Fruit fly (Drosophila melanogaster) S2 (cell line): ENCODE measurements around the gene D19B.

Source experiments
- CG8478 ChIP-seq: fragments of >200 bp; optimal IDR thresholded peaks from 2 replicates; lab custom pipeline; 2018
- CTCF ChIP-seq, 2 experiments: fragments of >200 bp; optimal IDR thresholded peaks; 2 replicates each; lab custom pipeline; 2018

DNA sequence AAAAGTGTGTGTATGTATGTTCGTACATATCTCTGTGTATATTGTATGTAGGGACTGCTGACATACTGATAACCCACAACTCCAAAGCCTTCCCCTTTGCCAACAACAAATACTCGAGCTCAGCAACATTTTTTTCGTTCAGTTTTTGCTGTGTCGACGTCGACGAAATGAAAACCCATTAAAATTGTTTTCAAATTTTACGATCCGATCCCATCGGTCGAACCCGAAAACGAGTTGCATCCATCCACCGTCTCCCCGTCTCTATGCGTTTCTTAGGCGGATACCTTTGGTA is 32.0 kb upstream of the D19B start:
- TF ChIP-seq CG8478 (no peak), CTCF (optimal IDR thresholded peaks at IDR 0.05; lab: Kevin White, UChicago) (no peak)
